Fruit fly (Drosophila melanogaster) whole organism, embryonic: ENCODE data around the gene ZnT77C.

Experiments
- Bgb ChIP-seq: fragments of 200-800 bp; sonication (Bioruptor generic); IDR thresholded peaks from 2 replicates; pipeline ENCODE4 v1.3.6; 2022; ENCODE audit warnings: missing biosample characterization, missing genetic modification characterization; ENCODE audit not compliant: partially characterized antibody
- CG16779 ChIP-seq: fragments of 200-800 bp; sonication (Bioruptor generic); IDR thresholded peaks from 2 replicates; pipeline ENCODE4 v1.3.6; 2022; ENCODE audit warnings: missing biosample characterization, missing genetic modification characterization

dm6 chr3L:20452813-20453682 lies 41.7 kb downstream of the ZnT77C start, which contains the start of gene CG5199:
- TF ChIP-seq CG16779 (GFP tag; lab: Robert Waterston, UW) (no peak), Bgb (peak; percentile 75)
